Worm (Caenorhabditis elegans) whole organism, L4 larva: ENCODE results near the gene clec-73.
"Not testable (repeated sequence)": the region's sequence is repeated elsewhere in the genome, so short reads cannot be mapped to it uniquely, and the experiment has no call there.

Experiments
- F10B5.3 ChIP-seq: sonication (generic microtip); optimal IDR thresholded peaks from 2 replicates; lab custom pipeline; 2016; ENCODE audit warnings: mild to moderate bottlenecking, missing genetic modification characterization, missing compliant biosample characterization
- F26F4.8 ChIP-seq: fragments of 200-800 bp; sonication (Bioruptor generic); conservative IDR thresholded peaks from 2 replicates; pipeline ENCODE4 v1.3.6; 2022; ENCODE audit warnings: missing genetic modification characterization, missing compliant biosample characterization
- F37D6.2 ChIP-seq: sonication (generic microtip); optimal IDR thresholded peaks from 2 replicates; lab custom pipeline; 2016; ENCODE audit warnings: mild to moderate bottlenecking, missing genetic modification characterization, missing compliant biosample characterization
- Y48G9A.11 ChIP-seq: fragments of 200-800 bp; sonication (Bioruptor generic); IDR thresholded peaks from 2 replicates; pipeline ENCODE4 v1.3.6; 2022; ENCODE audit warnings: missing genetic modification reagents, missing genetic modification characterization, missing compliant biosample characterization
- aly-2 ChIP-seq: sonication (generic microtip); optimal IDR thresholded peaks from 2 replicates; lab custom pipeline; 2018; ENCODE audit warnings: missing biosample characterization, missing genetic modification characterization
- attf-4 ChIP-seq: sonication (generic microtip); optimal IDR thresholded peaks from 3 replicates; lab custom pipeline; 2017; ENCODE audit warnings: missing biosample characterization, missing genetic modification characterization
- ceh-62 ChIP-seq: sonication (generic microtip); optimal IDR thresholded peaks from 2 replicates; lab custom pipeline; 2017; ENCODE audit warnings: missing biosample characterization, missing genetic modification characterization
- ctbp-1 ChIP-seq: fragments of 200-800 bp; sonication (Bioruptor generic); IDR thresholded peaks from 2 replicates; pipeline ENCODE4 v1.3.6; 2022; ENCODE audit warnings: missing genetic modification reagents, missing genetic modification characterization, missing compliant biosample characterization
- dmd-8 ChIP-seq: fragments of 200-800 bp; sonication (Bioruptor generic); IDR thresholded peaks from 2 replicates; pipeline ENCODE4 v1.3.6; 2022; ENCODE audit warnings: missing genetic modification characterization, missing compliant biosample characterization
- dmd-9 ChIP-seq: fragments of 200-800 bp; sonication (Bioruptor generic); IDR thresholded peaks from 2 replicates; pipeline ENCODE4 v1.3.6; 2022; ENCODE audit warnings: missing genetic modification reagents, missing genetic modification characterization, missing compliant biosample characterization
- duxl-1 ChIP-seq: sonication (generic microtip); optimal IDR thresholded peaks from 2 replicates; lab custom pipeline; 2016; ENCODE audit warnings: mild to moderate bottlenecking, missing genetic modification characterization, moderate library complexity, missing compliant biosample characterization; ENCODE audit not compliant: poor library complexity
- egl-43 ChIP-seq: fragments of 200-800 bp; sonication (Bioruptor generic); IDR thresholded peaks from 2 replicates; pipeline ENCODE4 v1.3.6; 2022; ENCODE audit warnings: missing genetic modification reagents, missing genetic modification characterization, missing compliant biosample characterization
- fos-1 ChIP-seq: fragments of 150-350 bp; optimal IDR thresholded peaks from 2 replicates; lab custom pipeline; 2014; ENCODE audit warnings: missing biosample characterization, missing genetic modification characterization
- hif-1 ChIP-seq, 2 experiments: sonication (generic microtip); optimal IDR thresholded peaks; 2 replicates each; lab custom pipeline; 2016 to 2017; ENCODE audit warnings: missing compliant biosample characterization in 2 of 2, missing genetic modification characterization in 2 of 2, missing genetic modification reagents in 2 of 2, missing genotype in 2 of 2, mild to moderate bottlenecking in 1 of 2
- hlh-30 ChIP-seq: sonication (generic microtip); optimal IDR thresholded peaks from 2 replicates; lab custom pipeline; 2017; ENCODE audit warnings: antibody characterized with exemption, mild to moderate bottlenecking, missing genetic modification characterization, missing compliant biosample characterization; ENCODE audit not compliant: insufficient read depth
- lin-1 ChIP-seq: fragments of 200-800 bp; sonication (Bioruptor generic); IDR thresholded peaks from 2 replicates; pipeline ENCODE4 v1.3.6; 2022; ENCODE audit warnings: missing genetic modification reagents, missing genetic modification characterization, missing compliant biosample characterization
- lin-13 ChIP-seq: fragments of 150-350 bp; optimal IDR thresholded peaks from 2 replicates; lab custom pipeline; 2014; ENCODE audit warnings: missing biosample characterization, missing genetic modification reagents, missing genetic modification characterization
- lin-38 ChIP-seq: fragments of 200-800 bp; sonication (Bioruptor generic); IDR thresholded peaks from 2 replicates; pipeline ENCODE4 v1.3.6; 2022; ENCODE audit warnings: missing genetic modification reagents, missing genetic modification characterization, missing compliant biosample characterization
- lir-3 ChIP-seq: sonication (generic microtip); optimal IDR thresholded peaks from 2 replicates; lab custom pipeline; 2016; ENCODE audit warnings: mild to moderate bottlenecking, missing genetic modification characterization, missing compliant biosample characterization
- madf-5 ChIP-seq, 2 experiments: fragments of 200-800 bp; sonication (Bioruptor generic); IDR thresholded peaks; 2 replicates each; pipeline ENCODE4 v1.3.6; 2022; ENCODE audit warnings: missing compliant biosample characterization in 2 of 2, missing genetic modification characterization in 2 of 2
- mes-2 ChIP-seq: sonication (generic microtip); optimal IDR thresholded peaks from 2 replicates; lab custom pipeline; 2016; ENCODE audit warnings: missing genotype, mild to moderate bottlenecking, missing genetic modification characterization, missing compliant biosample characterization; ENCODE audit not compliant: poor library complexity, severe bottlenecking
- nhr-10 ChIP-seq: fragments of 150-350 bp; optimal IDR thresholded peaks from 2 replicates; lab custom pipeline; 2014; ENCODE audit warnings: missing biosample characterization, missing genetic modification characterization
- nhr-41 ChIP-seq: fragments of 200-800 bp; sonication (Bioruptor generic); IDR thresholded peaks from 2 replicates; pipeline ENCODE4 v1.3.6; 2022; ENCODE audit warnings: missing genetic modification reagents, missing genetic modification characterization, missing compliant biosample characterization
- nhr-42 ChIP-seq: fragments of 200-800 bp; sonication (Bioruptor generic); IDR thresholded peaks from 2 replicates; pipeline ENCODE4 v1.3.6; 2022; ENCODE audit warnings: missing genetic modification characterization, missing compliant biosample characterization
- nhr-48 ChIP-seq: sonication (generic microtip); optimal IDR thresholded peaks from 2 replicates; lab custom pipeline; 2016; ENCODE audit warnings: mild to moderate bottlenecking, missing genetic modification characterization, missing compliant biosample characterization
- nhr-77 ChIP-seq: fragments of 150-350 bp; optimal IDR thresholded peaks from 2 replicates; lab custom pipeline; 2014; ENCODE audit warnings: missing biosample characterization, missing genetic modification characterization
- saeg-2 ChIP-seq: fragments of 200-800 bp; sonication (Bioruptor generic); IDR thresholded peaks from 2 replicates; pipeline ENCODE4 v1.3.6; 2022; ENCODE audit warnings: missing genetic modification reagents, missing genetic modification characterization, missing compliant biosample characterization
- set-16 ChIP-seq: fragments of 200-800 bp; sonication (Bioruptor generic); IDR thresholded peaks from 2 replicates; pipeline ENCODE4 v1.3.6; 2022; ENCODE audit warnings: missing genetic modification reagents, missing genetic modification characterization, missing compliant biosample characterization
- snpc-1.2 ChIP-seq: fragments of 200-800 bp; sonication (Bioruptor generic); IDR thresholded peaks from 2 replicates; pipeline ENCODE4 v1.3.6; 2022; ENCODE audit warnings: missing genetic modification reagents, missing genetic modification characterization, missing compliant biosample characterization
- tag-97 ChIP-seq: fragments of 200-800 bp; sonication (Bioruptor generic); IDR thresholded peaks from 2 replicates; pipeline ENCODE4 v1.3.6; 2022; ENCODE audit warnings: missing genetic modification characterization, missing compliant biosample characterization
- unc-39 ChIP-seq: sonication (generic microtip); optimal IDR thresholded peaks from 2 replicates; lab custom pipeline; 2017; ENCODE audit warnings: missing biosample characterization, missing genetic modification characterization
- unc-62 ChIP-seq, 3 experiments: fragments of 150-350 bp in 1 of 3; sonication (generic microtip); optimal IDR thresholded peaks in 2 of 3; peaks in 1 of 3; 1 replicate in 1 of 3; 2 replicates in 2 of 3; lab custom pipeline; 2014 to 2017; ENCODE audit warnings: missing biosample characterization in 3 of 3, missing genetic modification characterization in 3 of 3, missing genetic modification reagents in 3 of 3, missing genotype in 1 of 3
- vab-7 ChIP-seq: fragments of 200-800 bp; sonication (Bioruptor generic); IDR thresholded peaks from 2 replicates; pipeline ENCODE4 v1.3.6; 2022; ENCODE audit warnings: missing genetic modification reagents, missing genetic modification characterization, missing compliant biosample characterization
- zfp-3 ChIP-seq: fragments of 200-800 bp; sonication (Bioruptor generic); conservative IDR thresholded peaks from 2 replicates; pipeline ENCODE4 v1.3.6; 2022; ENCODE audit warnings: missing genetic modification reagents, missing genetic modification characterization, missing compliant biosample characterization
- zip-2 ChIP-seq: fragments of 150-350 bp; optimal IDR thresholded peaks from 2 replicates; lab custom pipeline; 2014; ENCODE audit warnings: missing biosample characterization, missing genetic modification characterization

Gene clec-73

ce11 chrIV:3918160-3918559 is 37.8 kb downstream of the clec-73 start, which contains the start of gene F56D6.23:
TSS of gene F56D6.23 (plus strand) at chrIV:3918460.
- TF ChIP-seq duxl-1 (tag; lab: Kevin White, UChicago), result no peak
- TF ChIP-seq mes-2 (tag; lab: Kevin White, UChicago), result no peak

ce11 chrIV:3917405-3917804 is 38.6 kb downstream of the clec-73 start, which contains the start of gene F56D6.14:
TSS of gene F56D6.14 (plus strand) at chrIV:3917705.
- TF ChIP-seq unc-39 (no peak), nhr-42 (GFP tag; lab: Robert Waterston, UW) (no peak), unc-62 (GFP tag; optimal IDR thresholded peaks at IDR 0.05 in 1 of 2; lab: Kevin White, UChicago) (peak in 1 of 2 experiments; percentile 73), unc-62 (tag; optimal IDR thresholded peaks at IDR 0.05; lab: Kevin White, UChicago) (no peak)

- TF ChIP-seq tag-97 (GFP tag; lab: Robert Waterston, UW) (no peak), nhr-48 (tag; lab: Kevin White, UChicago) (no peak), F10B5.3 (tag; lab: Kevin White, UChicago) (no peak), lir-3 (tag; lab: Kevin White, UChicago) (no peak), vab-7 (GFP tag; lab: Robert Waterston, UW) (no peak), egl-43 (GFP tag; lab: Robert Waterston, UW) (no peak)
Measured at ce11 chrIV:3915296-3915695, 40.7 kb downstream of the clec-73 start, which contains the start of gene srz-20. TSS of gene srz-20 (plus strand) at chrIV:3915596.

- TF ChIP-seq zip-2 (tag; lab: Kevin White, UChicago) (no peak), snpc-1.2 (GFP tag; lab: Robert Waterston, UW) (no peak), lin-13 (GFP tag; lab: Kevin White, UChicago) (no peak), hlh-30 (tag; lab: Kevin White, UChicago) (no peak)
- TF ChIP-seq, all 104 proteins: peak for 0
Measured at ce11 chrIV:3914462-3914861, 41.5 kb downstream of the clec-73 start, which contains the start of gene F56D6.19. TSS of gene F56D6.19 (plus strand) at chrIV:3914762.

ce11 chrIV:3912598-3912997 is 43.4 kb downstream of the clec-73 start, which contains the start of gene F56D6.20:
TSS of gene F56D6.20 (plus strand) at chrIV:3912898.
- TF ChIP-seq snpc-1.2 (GFP tag; lab: Robert Waterston, UW) (no peak), hif-1 (tag; optimal IDR thresholded peaks at IDR 0.05; lab: Kevin White, UChicago) (no peak), zfp-3 (GFP tag; lab: Robert Waterston, UW) (no peak), set-16 (GFP tag; lab: Robert Waterston, UW) (no peak), ctbp-1 (GFP tag; lab: Robert Waterston, UW) (no peak), tag-97 (GFP tag; lab: Robert Waterston, UW) (no peak), attf-4 (no peak), fos-1 (tag; lab: Kevin White, UChicago) (no peak), nhr-77 (tag; lab: Kevin White, UChicago) (no peak), lin-1 (GFP tag; lab: Robert Waterston, UW) (no peak)

- not testable (repeated sequence) for TF ChIP-seq dmd-9; F10B5.3 (tag; lab: Kevin White, UChicago); dmd-8 (GFP tag; lab: Robert Waterston, UW)
Measured at ce11 chrIV:3911848-3912247, 44.1 kb downstream of the clec-73 start, which contains the start of gene F56D6.18. TSS of gene F56D6.18 (minus strand) at chrIV:3911948.

ce11 chrIV:3909114-3909513 is 46.9 kb downstream of the clec-73 start, which contains the start of gene F56D6.13:
TSS of gene F56D6.13 (plus strand) at chrIV:3909414.
- TF ChIP-seq lin-38 (GFP tag; lab: Robert Waterston, UW), result no peak
- no peak for TF ChIP-seq nhr-10
- no peak for TF ChIP-seq snpc-1.2 (GFP tag; lab: Robert Waterston, UW)
- TF ChIP-seq nhr-41 (GFP tag; lab: Robert Waterston, UW), result no peak
- no peak for TF ChIP-seq unc-39
- no peak for TF ChIP-seq F26F4.8
- no peak for TF ChIP-seq aly-2
- TF ChIP-seq madf-5 (GFP tag; IDR thresholded peaks at IDR 0.05; lab: Robert Waterston, UW), result no peak
- no peak for TF ChIP-seq F37D6.2
- TF ChIP-seq Y48G9A.11 (GFP tag; lab: Robert Waterston, UW), result no peak
- no peak for TF ChIP-seq ceh-62 (tag; lab: Kevin White, UChicago)
- TF ChIP-seq lir-3 (tag; lab: Kevin White, UChicago), result no peak
- TF ChIP-seq saeg-2 (GFP tag; lab: Robert Waterston, UW), result no peak
